Worm (Caenorhabditis elegans): ENCODE results near the gene lin-45.

DNA sequence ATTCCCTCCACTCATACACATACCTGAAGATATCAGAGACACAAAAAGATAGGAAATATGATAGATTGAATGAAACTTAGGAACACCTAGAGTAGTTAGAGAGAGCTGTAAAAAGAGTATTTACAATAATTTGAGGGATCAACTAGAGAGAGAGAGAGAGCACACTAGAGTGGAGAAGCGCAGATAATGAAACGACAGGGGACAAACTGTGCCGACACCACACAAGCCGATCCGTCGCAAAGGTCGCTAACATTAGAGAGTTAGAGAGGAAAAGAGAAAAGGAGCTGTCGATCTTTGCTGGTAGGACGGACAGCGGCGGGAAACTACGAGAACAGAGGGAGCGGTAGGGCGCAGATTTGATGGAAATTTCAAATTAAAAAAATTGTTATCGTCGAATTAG lies 36.8 kb upstream of the lin-45 start, which contains the start of gene dyci-1:
- TF ChIP-seq ZK546.5 (tag; optimal IDR thresholded peaks at IDR 0.05) (no peak), nhr-12 (tag; optimal IDR thresholded peaks at IDR 0.05) (no peak), nfya-1 (tag; optimal IDR thresholded peaks at IDR 0.05; ENCODE audit: insufficient read depth) (peak; percentile 32), tbx-2 (tag; optimal IDR thresholded peaks at IDR 0.05) (no peak), nhr-23 (tag; optimal IDR thresholded peaks at IDR 0.05) (no peak), ceh-9 (tag; optimal IDR thresholded peaks at IDR 0.05) (no peak), elt-3 (tag; optimal IDR thresholded peaks at IDR 0.05) (no peak), ztf-4 (tag; optimal IDR thresholded peaks at IDR 0.05) (no peak)

Data from whole organism, L3 larva.